Worm (Caenorhabditis elegans): ENCODE results near the gene Y50D4A.6.

DNA sequence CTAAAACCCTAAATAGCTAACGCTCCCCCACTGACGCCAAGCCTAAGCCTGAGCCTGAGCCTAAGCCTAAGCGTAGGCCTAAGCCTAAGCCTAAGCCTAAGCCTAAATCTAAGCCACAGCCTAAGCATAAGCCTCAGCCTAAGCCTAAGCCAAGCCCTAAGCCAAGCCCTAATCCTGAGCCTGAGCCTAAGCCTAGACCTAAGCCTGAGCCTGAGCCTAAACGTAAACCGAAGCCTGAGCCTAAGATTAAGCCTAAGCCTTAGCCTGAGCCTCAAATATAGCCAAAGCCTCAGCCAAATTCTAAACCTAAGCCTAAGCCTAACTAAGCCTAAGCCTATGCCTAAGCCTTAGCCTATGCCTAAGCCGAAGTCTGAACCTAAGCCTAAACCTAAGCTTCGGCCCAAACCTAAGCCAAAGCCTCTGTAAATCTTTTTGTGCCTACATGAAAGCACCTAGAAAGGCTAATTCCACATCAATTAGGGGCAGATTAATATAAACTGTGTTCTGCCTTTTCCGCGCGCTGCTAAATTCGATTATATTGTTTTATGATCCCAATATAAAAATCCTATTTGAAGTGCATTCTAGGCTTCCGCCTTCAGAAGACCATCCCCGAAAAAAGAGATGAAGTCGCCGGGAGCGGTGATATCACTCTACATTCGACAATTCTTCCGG, 33.8 kb downstream of the Y50D4A.6 start, which contains the start of gene ptr-16:
- TF ChIP-seq him-1 (tag; optimal IDR thresholded peaks at IDR 0.05) (no peak), W03F9.2 (tag; optimal IDR thresholded peaks at IDR 0.05) (no peak), dao-5 (tag; optimal IDR thresholded peaks at IDR 0.05) (no peak)
